Worm (Caenorhabditis elegans) whole organism, L4 larva: ENCODE results near the gene T27D12.6.
A peak's percentile ranks its signal among the peaks of the same experiment; 100 is the strongest.

Experiments
- D1046.2 ChIP-seq: fragments of 200-800 bp; sonication (Bioruptor generic); IDR thresholded peaks from 2 replicates; pipeline ENCODE4 v1.3.6; 2022; ENCODE audit warnings: missing genetic modification characterization, missing compliant biosample characterization
- F10B5.3 ChIP-seq: sonication (generic microtip); optimal IDR thresholded peaks from 2 replicates; lab custom pipeline; 2016; ENCODE audit warnings: mild to moderate bottlenecking, missing genetic modification characterization, missing compliant biosample characterization
- F26F4.8 ChIP-seq: fragments of 200-800 bp; sonication (Bioruptor generic); conservative IDR thresholded peaks from 2 replicates; pipeline ENCODE4 v1.3.6; 2022; ENCODE audit warnings: missing genetic modification characterization, missing compliant biosample characterization
- F37D6.2 ChIP-seq: sonication (generic microtip); optimal IDR thresholded peaks from 2 replicates; lab custom pipeline; 2016; ENCODE audit warnings: mild to moderate bottlenecking, missing genetic modification characterization, missing compliant biosample characterization
- F49E8.2 ChIP-seq: sonication (generic microtip); optimal IDR thresholded peaks from 2 replicates; lab custom pipeline; 2016; ENCODE audit warnings: missing compliant biosample characterization, mild to moderate bottlenecking, missing genetic modification characterization, borderline replicate concordance
- T20F7.1 ChIP-seq: fragments of 200-800 bp; sonication (Bioruptor generic); optimal IDR thresholded peaks from 2 replicates; lab custom pipeline; 2018; ENCODE audit warnings: mild to moderate bottlenecking, missing genetic modification characterization, missing compliant biosample characterization
- Y48G9A.11 ChIP-seq: fragments of 200-800 bp; sonication (Bioruptor generic); IDR thresholded peaks from 2 replicates; pipeline ENCODE4 v1.3.6; 2022; ENCODE audit warnings: missing genetic modification reagents, missing genetic modification characterization, missing compliant biosample characterization
- Y75B8A.6 ChIP-seq: fragments of 200-800 bp; sonication (Bioruptor generic); IDR thresholded peaks from 2 replicates; pipeline ENCODE4 v1.3.6; 2022; ENCODE audit warnings: missing genetic modification reagents, missing genetic modification characterization, missing compliant biosample characterization
- ZK337.2 ChIP-seq: fragments of 200-800 bp; sonication (Bioruptor generic); IDR thresholded peaks from 2 replicates; pipeline ENCODE4 v1.3.6; 2022; ENCODE audit warnings: missing genetic modification reagents, missing genetic modification characterization, missing compliant biosample characterization
- arid-1 ChIP-seq: fragments of 200-800 bp; sonication (Bioruptor generic); conservative IDR thresholded peaks from 2 replicates; pipeline ENCODE4 v1.3.6; 2022; ENCODE audit warnings: missing genetic modification reagents, missing genetic modification characterization, missing compliant biosample characterization
- attf-4 ChIP-seq: sonication (generic microtip); optimal IDR thresholded peaks from 3 replicates; lab custom pipeline; 2017; ENCODE audit warnings: missing biosample characterization, missing genetic modification characterization
- ceh-20 ChIP-seq: fragments of 200-800 bp; sonication (Bioruptor generic); IDR thresholded peaks from 2 replicates; pipeline ENCODE4 v1.3.6; 2022; ENCODE audit warnings: missing genetic modification reagents, missing genetic modification characterization, missing compliant biosample characterization
- ceh-28 ChIP-seq: fragments of 150-350 bp; optimal IDR thresholded peaks from 2 replicates; lab custom pipeline; 2014; ENCODE audit warnings: missing biosample characterization, missing genetic modification reagents, missing genetic modification characterization
- ceh-44 ChIP-seq: fragments of 200-800 bp; sonication (Bioruptor generic); IDR thresholded peaks from 2 replicates; pipeline ENCODE4 v1.3.6; 2022; ENCODE audit warnings: missing genetic modification reagents, missing genetic modification characterization, missing compliant biosample characterization
- ceh-62 ChIP-seq: sonication (generic microtip); optimal IDR thresholded peaks from 2 replicates; lab custom pipeline; 2017; ENCODE audit warnings: missing biosample characterization, missing genetic modification characterization
- ceh-82 ChIP-seq: sonication (generic microtip); optimal IDR thresholded peaks from 2 replicates; lab custom pipeline; 2017; ENCODE audit warnings: missing biosample characterization, missing genetic modification characterization
- cey-2 ChIP-seq: sonication (generic microtip); optimal IDR thresholded peaks from 3 replicates; lab custom pipeline; 2017; ENCODE audit warnings: missing genetic modification characterization, mild to moderate bottlenecking, missing compliant biosample characterization, antibody characterized with exemption, borderline replicate concordance; ENCODE audit not compliant: insufficient read depth
- ctbp-1 ChIP-seq: fragments of 200-800 bp; sonication (Bioruptor generic); IDR thresholded peaks from 2 replicates; pipeline ENCODE4 v1.3.6; 2022; ENCODE audit warnings: missing genetic modification reagents, missing genetic modification characterization, missing compliant biosample characterization
- daf-16 ChIP-seq, 3 experiments: sonication (generic microtip); optimal IDR thresholded peaks; 2 replicates each; lab custom pipeline; 2016 to 2017; ENCODE audit warnings: missing genetic modification characterization in 3 of 3, missing genetic modification reagents in 3 of 3, mild to moderate bottlenecking in 2 of 3, missing compliant biosample characterization in 2 of 3, missing biosample characterization in 1 of 3, moderate library complexity in 1 of 3
- daf-8 ChIP-seq: fragments of 200-800 bp; sonication (Bioruptor generic); IDR thresholded peaks from 2 replicates; pipeline ENCODE4 v1.3.6; 2022; ENCODE audit warnings: missing genetic modification characterization, missing compliant biosample characterization
- dmd-6 ChIP-seq: fragments of 200-800 bp; sonication (Bioruptor generic); IDR thresholded peaks from 2 replicates; pipeline ENCODE4 v1.3.6; 2022; ENCODE audit warnings: missing genetic modification reagents, missing genetic modification characterization, missing compliant biosample characterization
- dpl-1 ChIP-seq: fragments of 150-350 bp; optimal IDR thresholded peaks from 2 replicates; lab custom pipeline; 2014; ENCODE audit warnings: missing biosample characterization, missing genetic modification reagents, missing genetic modification characterization
- duxl-1 ChIP-seq: sonication (generic microtip); optimal IDR thresholded peaks from 2 replicates; lab custom pipeline; 2016; ENCODE audit warnings: mild to moderate bottlenecking, missing genetic modification characterization, moderate library complexity, missing compliant biosample characterization; ENCODE audit not compliant: poor library complexity
- dve-1 ChIP-seq: sonication (generic microtip); optimal IDR thresholded peaks from 2 replicates; lab custom pipeline; 2017; ENCODE audit warnings: antibody characterized with exemption, mild to moderate bottlenecking, missing genetic modification characterization, missing compliant biosample characterization; ENCODE audit not compliant: insufficient read depth
- egl-27 ChIP-seq: sonication (generic microtip); optimal IDR thresholded peaks from 3 replicates; lab custom pipeline; 2017; ENCODE audit warnings: missing biosample characterization, missing genetic modification reagents, missing genetic modification characterization
- egl-43 ChIP-seq: fragments of 200-800 bp; sonication (Bioruptor generic); IDR thresholded peaks from 2 replicates; pipeline ENCODE4 v1.3.6; 2022; ENCODE audit warnings: missing genetic modification reagents, missing genetic modification characterization, missing compliant biosample characterization
- fos-1 ChIP-seq: fragments of 150-350 bp; optimal IDR thresholded peaks from 2 replicates; lab custom pipeline; 2014; ENCODE audit warnings: missing biosample characterization, missing genetic modification characterization
- hif-1 ChIP-seq, 2 experiments: sonication (generic microtip); optimal IDR thresholded peaks; 2 replicates each; lab custom pipeline; 2016 to 2017; ENCODE audit warnings: missing compliant biosample characterization in 2 of 2, missing genetic modification characterization in 2 of 2, missing genetic modification reagents in 2 of 2, missing genotype in 2 of 2, mild to moderate bottlenecking in 1 of 2
- lim-7 ChIP-seq: fragments of 200-800 bp; sonication (Bioruptor generic); IDR thresholded peaks from 2 replicates; pipeline ENCODE4 v1.3.6; 2022; ENCODE audit warnings: missing genetic modification characterization, missing compliant biosample characterization
- lin-1 ChIP-seq: fragments of 200-800 bp; sonication (Bioruptor generic); IDR thresholded peaks from 2 replicates; pipeline ENCODE4 v1.3.6; 2022; ENCODE audit warnings: missing genetic modification reagents, missing genetic modification characterization, missing compliant biosample characterization
- lin-13 ChIP-seq: fragments of 150-350 bp; optimal IDR thresholded peaks from 2 replicates; lab custom pipeline; 2014; ENCODE audit warnings: missing biosample characterization, missing genetic modification reagents, missing genetic modification characterization
- lin-29 ChIP-seq: fragments of 200-800 bp; sonication (Bioruptor generic); IDR thresholded peaks from 2 replicates; pipeline ENCODE4 v1.3.6; 2022; ENCODE audit warnings: missing genetic modification reagents, missing genetic modification characterization, missing compliant biosample characterization
- lin-39 ChIP-seq: fragments of 150-350 bp; optimal IDR thresholded peaks from 2 replicates; lab custom pipeline; 2014; ENCODE audit warnings: missing biosample characterization, missing genetic modification reagents, missing genetic modification characterization
- lsy-2 ChIP-seq, 2 experiments: fragments of 150-350 bp in 1 of 2; sonication (generic microtip) in 1 of 2; optimal IDR thresholded peaks; 2 replicates each; lab custom pipeline; 2014 to 2017; ENCODE audit warnings: missing biosample characterization in 2 of 2, missing genetic modification characterization in 2 of 2
- mep-1 ChIP-seq: fragments of 150-350 bp; sonication (generic microtip); optimal IDR thresholded peaks from 3 replicates; lab custom pipeline; 2014; ENCODE audit warnings: missing biosample characterization, missing genetic modification characterization
- mxl-3 ChIP-seq: fragments of 200-800 bp; sonication (Bioruptor generic); optimal IDR thresholded peaks from 2 replicates; lab custom pipeline; 2018; ENCODE audit warnings: mild to moderate bottlenecking, missing genetic modification characterization, missing compliant biosample characterization
- nhr-10 ChIP-seq: fragments of 150-350 bp; optimal IDR thresholded peaks from 2 replicates; lab custom pipeline; 2014; ENCODE audit warnings: missing biosample characterization, missing genetic modification characterization
- nhr-237 ChIP-seq: sonication (generic microtip); optimal IDR thresholded peaks from 2 replicates; lab custom pipeline; 2017; ENCODE audit warnings: missing biosample characterization, missing genetic modification characterization
- nhr-28 ChIP-seq: fragments of 150-350 bp; optimal IDR thresholded peaks from 2 replicates; lab custom pipeline; 2014; ENCODE audit warnings: missing biosample characterization, missing genetic modification characterization
- nhr-6 ChIP-seq: fragments of 150-350 bp; optimal IDR thresholded peaks from 2 replicates; lab custom pipeline; 2014; ENCODE audit warnings: missing biosample characterization, missing genetic modification characterization
- php-3 ChIP-seq: fragments of 200-800 bp; sonication (Bioruptor generic); IDR thresholded peaks from 2 replicates; pipeline ENCODE4 v1.3.6; 2022; ENCODE audit warnings: missing genetic modification reagents, missing genetic modification characterization, missing compliant biosample characterization
- snpc-1.2 ChIP-seq: fragments of 200-800 bp; sonication (Bioruptor generic); IDR thresholded peaks from 2 replicates; pipeline ENCODE4 v1.3.6; 2022; ENCODE audit warnings: missing genetic modification reagents, missing genetic modification characterization, missing compliant biosample characterization
- snpc-4 ChIP-seq: fragments of 150-350 bp; optimal IDR thresholded peaks from 2 replicates; lab custom pipeline; 2014; ENCODE audit warnings: missing biosample characterization, missing genetic modification characterization
- spr-1 ChIP-seq: sonication (generic microtip); optimal IDR thresholded peaks from 2 replicates; lab custom pipeline; 2016; ENCODE audit warnings: mild to moderate bottlenecking, missing genetic modification characterization, missing compliant biosample characterization
- spr-3 ChIP-seq: fragments of 200-800 bp; sonication (Bioruptor generic); optimal IDR thresholded peaks from 2 replicates; lab custom pipeline; 2018; ENCODE audit warnings: mild to moderate bottlenecking, missing genetic modification characterization, missing compliant biosample characterization
- tag-97 ChIP-seq: fragments of 200-800 bp; sonication (Bioruptor generic); IDR thresholded peaks from 2 replicates; pipeline ENCODE4 v1.3.6; 2022; ENCODE audit warnings: missing genetic modification characterization, missing compliant biosample characterization
- tra-1 ChIP-seq: fragments of 200-800 bp; sonication (Bioruptor generic); IDR thresholded peaks from 2 replicates; pipeline ENCODE4 v1.3.6; 2022; ENCODE audit warnings: missing genetic modification reagents, missing genetic modification characterization, missing compliant biosample characterization
- vab-7 ChIP-seq: fragments of 200-800 bp; sonication (Bioruptor generic); IDR thresholded peaks from 2 replicates; pipeline ENCODE4 v1.3.6; 2022; ENCODE audit warnings: missing genetic modification reagents, missing genetic modification characterization, missing compliant biosample characterization
- zip-11 ChIP-seq: fragments of 200-800 bp; sonication (Bioruptor generic); IDR thresholded peaks from 2 replicates; pipeline ENCODE4 v1.3.6; 2022; ENCODE audit warnings: missing genetic modification characterization, missing compliant biosample characterization
- zip-2 ChIP-seq: fragments of 150-350 bp; optimal IDR thresholded peaks from 2 replicates; lab custom pipeline; 2014; ENCODE audit warnings: missing biosample characterization, missing genetic modification characterization
- ztf-11 ChIP-seq: fragments of 150-350 bp; optimal IDR thresholded peaks from 2 replicates; lab custom pipeline; 2014; ENCODE audit warnings: missing biosample characterization, missing genetic modification characterization
- ztf-7 ChIP-seq: fragments of 150-350 bp; optimal IDR thresholded peaks from 2 replicates; lab custom pipeline; 2014; ENCODE audit warnings: missing biosample characterization, missing genetic modification characterization

The T27D12.6 gene

DNA sequence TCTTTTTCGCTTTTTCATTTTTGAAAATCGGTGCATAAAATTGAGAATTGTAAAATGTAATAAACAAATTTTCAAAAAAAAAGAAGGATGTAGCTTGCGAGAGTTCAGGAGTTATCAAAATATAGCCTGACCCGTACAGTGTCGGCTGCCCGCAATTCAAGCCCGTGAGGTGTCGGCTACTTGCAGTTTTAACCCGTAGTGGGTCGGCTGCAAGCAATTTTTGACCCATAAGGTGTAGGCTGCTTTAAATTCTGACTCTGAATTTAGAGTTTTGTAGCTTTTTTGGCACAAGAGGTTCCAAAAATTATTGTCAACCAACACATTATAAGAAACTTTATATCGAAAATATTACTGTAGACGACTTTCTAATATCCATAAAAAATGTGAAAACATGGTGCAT is 10.6 kb downstream of the T27D12.6 start (continued):
- no peak for TF ChIP-seq lsy-2 (tag; optimal IDR thresholded peaks at IDR 0.05; lab: Kevin White, UChicago)
- no peak for TF ChIP-seq mxl-3 (GFP tag; lab: Kevin White, UChicago)
- no peak for TF ChIP-seq vab-7
- no peak for TF ChIP-seq dpl-1 (GFP tag; lab: Kevin White, UChicago)
- TF ChIP-seq zip-11 (GFP tag; lab: Robert Waterston, UW), result no peak
- no peak for TF ChIP-seq T20F7.1 (GFP tag; lab: Kevin White, UChicago)
- TF ChIP-seq spr-3 (GFP tag; lab: Kevin White, UChicago), result no peak
- TF ChIP-seq fos-1 (tag; lab: Kevin White, UChicago), result no peak
- no peak for TF ChIP-seq ceh-44 (GFP tag; lab: Robert Waterston, UW)
- no peak for TF ChIP-seq ceh-82
- TF ChIP-seq ctbp-1 (GFP tag; lab: Robert Waterston, UW), result no peak
- TF ChIP-seq php-3 (GFP tag; lab: Robert Waterston, UW), result no peak
- TF ChIP-seq snpc-4 (tag; lab: Kevin White, UChicago), result peak; percentile 41
- no peak for TF ChIP-seq zip-2 (tag; lab: Kevin White, UChicago)
- TF ChIP-seq nhr-28 (tag; lab: Kevin White, UChicago), result peak; percentile 15
- TF ChIP-seq lin-29 (GFP tag; lab: Robert Waterston, UW), result no peak
- TF ChIP-seq daf-16 (GFP tag; optimal IDR thresholded peaks at IDR 0.05; lab: Kevin White, UChicago), result no peak
- TF ChIP-seq daf-16 (tag; optimal IDR thresholded peaks at IDR 0.05; lab: Kevin White, UChicago), result no peak
- TF ChIP-seq lin-39 (tag; lab: Kevin White, UChicago), result no peak
- TF ChIP-seq D1046.2 (GFP tag; lab: Robert Waterston, UW), result no peak
- peak; percentile 52 for TF ChIP-seq mep-1 (tag; lab: Kevin White, UChicago)
- no peak for TF ChIP-seq F49E8.2 (tag; lab: Kevin White, UChicago)
- no peak for TF ChIP-seq attf-4 (tag; lab: Kevin White, UChicago)
- no peak for TF ChIP-seq arid-1 (GFP tag; lab: Robert Waterston, UW)
- TF ChIP-seq duxl-1, result peak; percentile 7
- TF ChIP-seq F26F4.8 (GFP tag; lab: Robert Waterston, UW), result no peak
- no peak for TF ChIP-seq ztf-7 (tag; lab: Kevin White, UChicago)
- TF ChIP-seq ztf-11 (tag; lab: Kevin White, UChicago), result no peak
- TF ChIP-seq ceh-28 (tag; lab: Kevin White, UChicago), result no peak
- no peak for TF ChIP-seq cey-2
- TF ChIP-seq lin-1 (GFP tag; lab: Robert Waterston, UW), result no peak
- no peak for TF ChIP-seq nhr-6 (tag; lab: Kevin White, UChicago)
- TF ChIP-seq F37D6.2 (tag; lab: Kevin White, UChicago), result no peak
- TF ChIP-seq egl-27 (tag; lab: Kevin White, UChicago), result no peak
- no peak for TF ChIP-seq nhr-10
- TF ChIP-seq hif-1 (tag; optimal IDR thresholded peaks at IDR 0.05; lab: Kevin White, UChicago), result no peak
- no peak for TF ChIP-seq tra-1 (GFP tag; lab: Robert Waterston, UW)
- no peak for TF ChIP-seq ceh-62 (tag; lab: Kevin White, UChicago)
- TF ChIP-seq lin-13 (GFP tag; lab: Kevin White, UChicago), result peak; percentile 55
- TF ChIP-seq ZK337.2 (GFP tag; lab: Robert Waterston, UW), result no peak
- no peak for TF ChIP-seq spr-1 (tag; lab: Kevin White, UChicago)
- no peak for TF ChIP-seq egl-43 (GFP tag; lab: Robert Waterston, UW)
- 0 out of 2 replicates have a peak, but pooled peaks have one; percentile 21 for TF ChIP-seq lim-7 (GFP tag; lab: Robert Waterston, UW)
- TF ChIP-seq nhr-237 (tag; lab: Kevin White, UChicago), result no peak
- no peak for TF ChIP-seq F10B5.3 (tag; lab: Kevin White, UChicago)
- TF ChIP-seq dmd-6 (GFP tag; lab: Robert Waterston, UW), result no peak
- no peak for TF ChIP-seq tag-97 (GFP tag; lab: Robert Waterston, UW)
- TF ChIP-seq daf-8 (GFP tag; lab: Robert Waterston, UW), result no peak
- TF ChIP-seq dve-1 (tag; lab: Kevin White, UChicago), result peak; percentile 0
- 0 out of 2 replicates have a peak, but pooled peaks have one; percentile 45 for TF ChIP-seq snpc-1.2 (GFP tag; lab: Robert Waterston, UW)
- no peak for TF ChIP-seq Y75B8A.6 (GFP tag; lab: Robert Waterston, UW)
- TF ChIP-seq Y48G9A.11, result no peak
- TF ChIP-seq ceh-20 (GFP tag; lab: Robert Waterston, UW), result no peak
